Fruit fly (Drosophila melanogaster) whole organism, embryonic: ENCODE measurements around the gene cmet.

Experiments
- Antp ChIP-seq: fragments of 200-800 bp; sonication (Bioruptor generic); optimal IDR thresholded peaks from 3 replicates; lab custom pipeline; 2016; ENCODE audit warnings: missing biosample characterization, missing genetic modification characterization
- CG10959 ChIP-seq: fragments of 200-800 bp; sonication (Bioruptor generic); IDR thresholded peaks from 2 replicates; pipeline ENCODE4 v1.3.6; 2022; ENCODE audit warnings: missing biosample characterization, missing genetic modification characterization
- CG11247 ChIP-seq: fragments of 200-800 bp; sonication (Bioruptor generic); IDR thresholded peaks from 2 replicates; pipeline ENCODE4 v1.3.6; 2022; ENCODE audit warnings: missing biosample characterization, missing genetic modification characterization
- CG11723 ChIP-seq: fragments of 200-800 bp; sonication (Bioruptor generic); optimal IDR thresholded peaks from 2 replicates; lab custom pipeline; 2017; ENCODE audit warnings: missing biosample characterization, mild to moderate bottlenecking, missing genetic modification characterization
- CG12219 ChIP-seq: fragments of 200-800 bp; sonication (Bioruptor generic); optimal IDR thresholded peaks from 3 replicates; lab custom pipeline; 2018; ENCODE audit warnings: missing biosample characterization, mild to moderate bottlenecking, missing genetic modification characterization
- CG12769 ChIP-seq: fragments of 200-800 bp; sonication (Bioruptor generic); optimal IDR thresholded peaks from 2 replicates; lab custom pipeline; 2019; ENCODE audit warnings: missing biosample characterization, mild to moderate bottlenecking, missing genetic modification characterization, moderate library complexity
- CG13123 ChIP-seq: fragments of 200-800 bp; sonication (Bioruptor generic); optimal IDR thresholded peaks from 2 replicates; lab custom pipeline; 2016; ENCODE audit warnings: missing biosample characterization, missing genetic modification characterization
- CG15073 ChIP-seq: fragments of 200-800 bp; sonication (Bioruptor generic); optimal IDR thresholded peaks from 2 replicates; lab custom pipeline; 2016; ENCODE audit warnings: missing biosample characterization, missing genetic modification characterization
- CG18011 ChIP-seq: fragments of 200-800 bp; sonication (Bioruptor generic); optimal IDR thresholded peaks from 2 replicates; lab custom pipeline; 2017; ENCODE audit warnings: missing biosample characterization, missing genetic modification characterization, mild to moderate bottlenecking, moderate library complexity, missing genotype
- CG18476 ChIP-seq: fragments of 200-800 bp; sonication (Bioruptor generic); optimal IDR thresholded peaks from 2 replicates; lab custom pipeline; 2016; ENCODE audit warnings: missing biosample characterization, mild to moderate bottlenecking, missing genetic modification characterization
- CG2129 ChIP-seq: fragments of 200-800 bp; sonication (Bioruptor generic); IDR thresholded peaks from 2 replicates; pipeline ENCODE4 v1.3.6; 2022; ENCODE audit warnings: missing biosample characterization, missing genetic modification characterization; ENCODE audit not compliant: partially characterized antibody
- CG30431 ChIP-seq: fragments of 200-800 bp; sonication (Bioruptor generic); optimal IDR thresholded peaks from 2 replicates; lab custom pipeline; 2017; ENCODE audit warnings: missing biosample characterization, missing genetic modification characterization
- CG31224 ChIP-seq: fragments of 200-800 bp; sonication (Bioruptor generic); IDR thresholded peaks from 2 replicates; pipeline ENCODE4 v1.3.6; 2022; ENCODE audit warnings: missing biosample characterization, missing genetic modification characterization
- CG33213 ChIP-seq: fragments of 200-800 bp; sonication (Bioruptor generic); optimal IDR thresholded peaks from 3 replicates; lab custom pipeline; 2016; ENCODE audit warnings: missing biosample characterization, missing genetic modification characterization
- CG34422 ChIP-seq: fragments of 200-800 bp; sonication (Bioruptor generic); IDR thresholded peaks from 3 replicates; pipeline ENCODE4 v1.3.6; 2022; ENCODE audit warnings: missing biosample characterization, missing genetic modification characterization
- CG3847 ChIP-seq: fragments of 200-800 bp; sonication (Bioruptor generic); IDR thresholded peaks from 2 replicates; pipeline ENCODE4 v1.3.6; 2022; ENCODE audit warnings: missing biosample characterization, missing genetic modification characterization
- CG4360 ChIP-seq: fragments of 200-800 bp; sonication (Bioruptor generic); IDR thresholded peaks from 2 replicates; pipeline ENCODE4 v1.3.6; 2022; ENCODE audit warnings: missing biosample characterization, missing genetic modification characterization
- CG6254 ChIP-seq: fragments of 200-800 bp; sonication (Bioruptor generic); optimal IDR thresholded peaks from 3 replicates; lab custom pipeline; 2017; ENCODE audit warnings: mild to moderate bottlenecking, missing biosample characterization, missing genetic modification reagents, missing genetic modification characterization
- CG7987 ChIP-seq: fragments of 200-800 bp; sonication (Bioruptor generic); optimal IDR thresholded peaks from 2 replicates; lab custom pipeline; 2018; ENCODE audit warnings: missing biosample characterization, mild to moderate bottlenecking, missing genetic modification characterization, moderate library complexity
- CG8388 ChIP-seq: fragments of 200-800 bp; sonication (Bioruptor generic); optimal IDR thresholded peaks from 2 replicates; lab custom pipeline; 2019; ENCODE audit warnings: missing biosample characterization, mild to moderate bottlenecking, missing genetic modification characterization, moderate library complexity
- CG8944 ChIP-seq: fragments of 200-800 bp; sonication (Bioruptor generic); optimal IDR thresholded peaks from 3 replicates; lab custom pipeline; 2016; ENCODE audit warnings: missing biosample characterization, missing genetic modification characterization
- CkIIα-i1 ChIP-seq: fragments of 200-800 bp; sonication (Bioruptor generic); IDR thresholded peaks from 2 replicates; pipeline ENCODE4 v1.3.6; 2022; ENCODE audit warnings: missing biosample characterization, missing genetic modification characterization
- D ChIP-seq, 2 experiments: fragments of 200-800 bp in 1 of 2; fragments of >200 bp in 1 of 2; sonication (Bioruptor generic) in 1 of 2; optimal IDR thresholded peaks; 2 replicates in 1 of 2; 3 replicates in 1 of 2; lab custom pipeline; 2017; ENCODE audit warnings: mild to moderate bottlenecking in 1 of 2, missing biosample characterization in 1 of 2, missing genetic modification characterization in 1 of 2, missing genetic modification reagents in 1 of 2
- Drgx ChIP-seq: fragments of 200-800 bp; sonication (Bioruptor generic); IDR thresholded peaks from 2 replicates; pipeline ENCODE4 v1.3.6; 2022; ENCODE audit warnings: missing biosample characterization, missing genetic modification characterization
- HHEX ChIP-seq: fragments of 200-800 bp; sonication (Bioruptor generic); optimal IDR thresholded peaks from 3 replicates; lab custom pipeline; 2017; ENCODE audit warnings: missing biosample characterization, mild to moderate bottlenecking, missing genetic modification characterization, missing genetic modification reagents
- Med ChIP-seq: fragments of 200-800 bp; sonication (Bioruptor generic); peaks from one replicate; lab custom pipeline; 2016; ENCODE audit warnings: missing biosample characterization, missing genetic modification characterization, mild to moderate bottlenecking, inconsistent platforms, moderate library complexity
- Oli ChIP-seq: fragments of 200-800 bp; sonication (Bioruptor generic); optimal IDR thresholded peaks from 2 replicates; lab custom pipeline; 2018; ENCODE audit warnings: missing biosample characterization, mild to moderate bottlenecking, missing genetic modification characterization, moderate library complexity
- Ptx1 ChIP-seq: fragments of 200-800 bp; sonication (Bioruptor generic); IDR thresholded peaks from 2 replicates; pipeline ENCODE4 v1.3.6; 2022; ENCODE audit warnings: missing biosample characterization, missing genetic modification characterization
- Ssrp ChIP-seq: fragments of 200-800 bp; sonication (Bioruptor generic); optimal IDR thresholded peaks from 2 replicates; lab custom pipeline; 2018; ENCODE audit warnings: missing biosample characterization, mild to moderate bottlenecking, missing genetic modification characterization, moderate library complexity
- Stat92E ChIP-seq, 3 experiments: fragments of >200 bp in 2 of 3; fragments of 200-800 bp in 1 of 3; sonication (Bioruptor generic) in 1 of 3; optimal IDR thresholded peaks; 2 replicates each; lab custom pipeline; 2017 to 2019; ENCODE audit warnings: missing biosample characterization in 3 of 3, missing genetic modification characterization in 3 of 3, mild to moderate bottlenecking in 1 of 3, moderate library complexity in 1 of 3
- Usf ChIP-seq: fragments of 200-800 bp; sonication (Bioruptor generic); optimal IDR thresholded peaks from 2 replicates; lab custom pipeline; 2017; ENCODE audit warnings: missing genotype, missing biosample characterization, missing genetic modification characterization
- ab ChIP-seq: fragments of 200-800 bp; sonication (Bioruptor generic); optimal IDR thresholded peaks from 2 replicates; lab custom pipeline; 2016; ENCODE audit warnings: missing biosample characterization, missing genetic modification characterization
- bbx ChIP-seq: fragments of 200-800 bp; sonication (Bioruptor generic); IDR thresholded peaks from 2 replicates; pipeline ENCODE4 v1.3.6; 2022; ENCODE audit warnings: missing biosample characterization, missing genetic modification characterization; ENCODE audit not compliant: partially characterized antibody
- bigmax ChIP-seq: fragments of 200-800 bp; sonication (Bioruptor generic); optimal IDR thresholded peaks from 2 replicates; lab custom pipeline; 2018; ENCODE audit warnings: missing biosample characterization, mild to moderate bottlenecking, missing genetic modification characterization
- ci ChIP-seq: fragments of 200-800 bp; sonication (Bioruptor generic); IDR thresholded peaks from 3 replicates; pipeline ENCODE4 v1.3.6; 2022; ENCODE audit warnings: missing biosample characterization, missing genetic modification characterization
- emc ChIP-seq: fragments of 200-800 bp; sonication (Bioruptor generic); optimal IDR thresholded peaks from 2 replicates; lab custom pipeline; 2016; ENCODE audit warnings: missing biosample characterization, missing genetic modification characterization
- fu2 ChIP-seq: fragments of 200-800 bp; sonication (Bioruptor generic); optimal IDR thresholded peaks from 2 replicates; lab custom pipeline; 2016; ENCODE audit warnings: missing biosample characterization, missing genetic modification characterization
- ham ChIP-seq: fragments of 200-800 bp; sonication (Bioruptor generic); IDR thresholded peaks from 2 replicates; pipeline ENCODE4 v1.3.6; 2022; ENCODE audit warnings: missing biosample characterization, missing genetic modification characterization
- inv ChIP-seq: fragments of 200-800 bp; sonication (Bioruptor generic); IDR thresholded peaks from 2 replicates; pipeline ENCODE4 v1.3.6; 2022; ENCODE audit warnings: missing biosample characterization, missing genetic modification characterization; ENCODE audit not compliant: partially characterized antibody
- lab ChIP-seq: fragments of 200-800 bp; sonication (Bioruptor generic); optimal IDR thresholded peaks from 3 replicates; lab custom pipeline; 2017; ENCODE audit warnings: missing biosample characterization, missing genetic modification characterization, mild to moderate bottlenecking, moderate library complexity, missing genetic modification reagents
- nau ChIP-seq: fragments of 200-800 bp; sonication (Bioruptor generic); optimal IDR thresholded peaks from 3 replicates; lab custom pipeline; 2017; ENCODE audit warnings: missing biosample characterization, mild to moderate bottlenecking, missing genetic modification characterization, missing genetic modification reagents
- nom ChIP-seq: fragments of 200-800 bp; sonication (Bioruptor generic); optimal IDR thresholded peaks from 2 replicates; lab custom pipeline; 2017; ENCODE audit warnings: missing biosample characterization, missing genetic modification characterization, mild to moderate bottlenecking, moderate library complexity, missing genetic modification reagents
- oc ChIP-seq: fragments of 200-800 bp; sonication (Bioruptor generic); optimal IDR thresholded peaks from 2 replicates; lab custom pipeline; 2018; ENCODE audit warnings: missing biosample characterization, mild to moderate bottlenecking, missing genetic modification characterization, moderate library complexity
- otp ChIP-seq: fragments of 200-800 bp; sonication (Bioruptor generic); IDR thresholded peaks from 3 replicates; pipeline ENCODE4, ENCODE4 v1.3.6; 2022; ENCODE audit warnings: missing biosample characterization, missing genetic modification characterization
- pho ChIP-seq: fragments of 200-800 bp; sonication (Bioruptor generic); optimal IDR thresholded peaks from 2 replicates; lab custom pipeline; 2016; ENCODE audit warnings: missing biosample characterization, missing genetic modification characterization
- ssp ChIP-seq: fragments of 200-800 bp; sonication (Bioruptor generic); IDR thresholded peaks from 2 replicates; pipeline ENCODE4 v1.3.6; 2022; ENCODE audit warnings: missing biosample characterization, missing genetic modification characterization
- stc ChIP-seq: fragments of 200-800 bp; sonication (Bioruptor generic); IDR thresholded peaks from 2 replicates; pipeline ENCODE4 v1.3.6; 2022; ENCODE audit warnings: missing biosample characterization, missing genetic modification characterization
- stwl ChIP-seq: fragments of 200-800 bp; sonication (Bioruptor generic); optimal IDR thresholded peaks from 3 replicates; lab custom pipeline; 2018; ENCODE audit warnings: missing biosample characterization, mild to moderate bottlenecking, missing genetic modification characterization, moderate library complexity
- sug ChIP-seq: fragments of 200-800 bp; optimal IDR thresholded peaks from 2 replicates; lab custom pipeline; 2019; ENCODE audit warnings: missing biosample characterization, mild to moderate bottlenecking, missing genetic modification characterization, moderate library complexity

The cmet gene

DNA sequence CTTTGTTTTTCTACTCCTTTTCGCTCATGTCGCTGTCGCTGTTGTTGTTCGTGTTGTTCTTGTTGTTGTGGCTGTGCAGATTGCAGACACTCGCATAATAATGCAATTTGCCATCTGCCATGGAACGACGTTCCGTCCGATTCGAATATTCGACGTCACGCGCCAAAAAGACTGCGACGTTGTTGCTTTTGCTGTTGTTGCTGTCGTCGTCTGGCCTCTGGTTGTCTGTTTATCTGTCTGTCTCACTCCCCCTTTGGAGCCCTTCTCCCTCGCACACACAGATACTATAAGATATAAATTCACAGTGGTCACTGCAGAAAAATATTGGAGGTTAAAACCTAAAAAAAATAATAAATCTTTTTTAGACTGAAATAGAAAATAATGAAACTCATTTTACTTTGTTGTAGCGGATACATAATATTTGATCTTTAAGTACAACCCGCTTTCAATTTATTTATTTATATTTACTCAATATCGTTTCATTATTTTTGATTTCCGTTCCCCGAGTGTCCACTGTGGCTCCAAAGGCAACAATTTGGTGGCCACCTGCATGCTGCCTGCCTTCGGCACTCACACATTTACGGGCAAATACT lies 49.3 kb downstream of the cmet start (continued):
- TF ChIP-seq CG11247 (GFP tag; lab: Robert Waterston, UW) (no peak), stc (GFP tag; lab: Robert Waterston, UW) (0 out of 2 replicates have a peak, but pooled peaks have one; percentile 23), CG33213 (GFP tag; lab: Kevin White, UChicago) (no peak), CG13123 (no peak), CG18011 (GFP tag; lab: Kevin White, UChicago) (no peak), Stat92E (GFP tag; optimal IDR thresholded peaks at IDR 0.05; lab: Kevin White, UChicago) (no peak), oc (tag; lab: Kevin White, UChicago) (peak; percentile 35), Med (GFP tag; lab: Kevin White, UChicago) (peak; percentile 84), Usf (GFP tag; lab: Kevin White, UChicago) (no peak), otp (GFP tag; lab: Robert Waterston, UW) (no peak), ab (GFP tag; lab: Kevin White, UChicago) (no peak), CG7987 (no peak), CG30431 (GFP tag; lab: Kevin White, UChicago) (no peak), CG31224 (no peak), CG15073 (GFP tag; lab: Kevin White, UChicago) (no peak), Antp (GFP tag; lab: Kevin White, UChicago) (no peak), HHEX (GFP tag; lab: Kevin White, UChicago) (no peak), CG8388 (GFP tag; lab: Kevin White, UChicago) (peak; percentile 55), ham (GFP tag; lab: Robert Waterston, UW) (no peak), CG2129 (no peak), pho (GFP tag; lab: Kevin White, UChicago) (no peak), Ptx1 (GFP tag; lab: Robert Waterston, UW) (peak; percentile 65; the same call in 1 of the 2 replicates), CG3847 (no peak), stwl (tag; lab: Kevin White, UChicago) (no peak), sug (tag; lab: Kevin White, UChicago) (peak; percentile 1), CG8944 (no peak), lab (GFP tag; lab: Kevin White, UChicago) (peak; percentile 48), CG10959 (GFP tag; lab: Robert Waterston, UW) (no peak), CG12769 (tag; lab: Kevin White, UChicago) (no peak), CkIIα-i1 (GFP tag; lab: Robert Waterston, UW) (no peak), emc (GFP tag; lab: Kevin White, UChicago) (no peak), fu2 (GFP tag; lab: Kevin White, UChicago) (no peak), CG11723 (GFP tag; lab: Kevin White, UChicago) (no peak), CG34422 (0 out of 3 replicates have a peak, but pooled peaks have one; percentile 14), nom (GFP tag; lab: Kevin White, UChicago) (peak; percentile 71), ssp (GFP tag; lab: Robert Waterston, UW) (0 out of 2 replicates have a peak, but pooled peaks have one; percentile 29), Ssrp (tag; lab: Kevin White, UChicago) (peak; percentile 39), CG4360 (GFP tag; lab: Robert Waterston, UW) (peak; percentile 47; the same call in 1 of the 2 replicates), CG18476 (GFP tag; lab: Kevin White, UChicago) (peak; percentile 3), CG6254 (GFP tag; lab: Kevin White, UChicago) (no peak), inv (no peak), D (optimal IDR thresholded peaks at IDR 0.05; lab: Kevin White, UChicago) (peak; percentile 6), D (GFP tag; optimal IDR thresholded peaks at IDR 0.05; lab: Kevin White, UChicago) (peak; percentile 19), bigmax (no peak), Oli (tag; lab: Kevin White, UChicago) (peak; percentile 68), bbx (GFP tag; lab: Robert Waterston, UW) (no peak), Drgx (GFP tag; lab: Robert Waterston, UW) (peak; percentile 61), CG12219 (GFP tag; lab: Kevin White, UChicago) (no peak), nau (GFP tag; lab: Kevin White, UChicago) (no peak), ci (GFP tag; lab: Robert Waterston, UW) (0 out of 3 replicates have a peak, but pooled peaks have one; percentile 12)
